Fruit fly (Drosophila melanogaster) whole organism, embryonic: ENCODE data around the gene CG8066.

Source experiments
- ATbp ChIP-seq: fragments of 200-800 bp; sonication (Bioruptor generic); optimal IDR thresholded peaks from 2 replicates; lab custom pipeline; 2017; ENCODE audit warnings: missing biosample characterization, mild to moderate bottlenecking, missing genetic modification characterization, missing genetic modification reagents
- B-H1 ChIP-seq: fragments of 200-800 bp; sonication (Bioruptor generic); IDR thresholded peaks from 3 replicates; pipeline ENCODE4 v1.3.6; 2022; ENCODE audit warnings: missing biosample characterization, missing genetic modification characterization
- Blimp-1 ChIP-seq: fragments of 200-800 bp; sonication (Bioruptor generic); optimal IDR thresholded peaks from 3 replicates; lab custom pipeline; 2018; ENCODE audit warnings: missing biosample characterization, missing genetic modification characterization, mild to moderate bottlenecking, moderate library complexity, missing genetic modification reagents
- CG10979 ChIP-seq: fragments of 200-800 bp; sonication (Bioruptor generic); optimal IDR thresholded peaks from 2 replicates; lab custom pipeline; 2018; ENCODE audit warnings: missing biosample characterization, mild to moderate bottlenecking, missing genetic modification characterization, moderate library complexity
- CG11504 ChIP-seq: fragments of 200-800 bp; sonication (Bioruptor generic); optimal IDR thresholded peaks from 3 replicates; lab custom pipeline; 2019; ENCODE audit warnings: missing biosample characterization, mild to moderate bottlenecking, missing genetic modification characterization, moderate library complexity
- CG12391 ChIP-seq: fragments of 200-800 bp; sonication (Bioruptor generic); optimal IDR thresholded peaks from 3 replicates; lab custom pipeline; 2018; ENCODE audit warnings: missing biosample characterization, mild to moderate bottlenecking, missing genetic modification characterization, moderate library complexity
- CG13424 ChIP-seq: fragments of 200-800 bp; sonication (Bioruptor generic); optimal IDR thresholded peaks from 2 replicates; lab custom pipeline; 2019; ENCODE audit warnings: missing biosample characterization, mild to moderate bottlenecking, missing genetic modification characterization, moderate library complexity
- CG14441 ChIP-seq: fragments of 200-800 bp; sonication (Bioruptor generic); IDR thresholded peaks from 2 replicates; pipeline ENCODE4 v1.3.6; 2022; ENCODE audit warnings: missing biosample characterization, missing genetic modification characterization
- CG15269 ChIP-seq: fragments of 200-800 bp; sonication (Bioruptor generic); optimal IDR thresholded peaks from 2 replicates; lab custom pipeline; 2018; ENCODE audit warnings: missing biosample characterization, mild to moderate bottlenecking, missing genetic modification characterization, moderate library complexity
- CG17385 ChIP-seq: fragments of 200-800 bp; sonication (Bioruptor generic); optimal IDR thresholded peaks from 3 replicates; lab custom pipeline; 2018; ENCODE audit warnings: missing biosample characterization, mild to moderate bottlenecking, missing genetic modification characterization
- CG18011 ChIP-seq: fragments of 200-800 bp; sonication (Bioruptor generic); optimal IDR thresholded peaks from 2 replicates; lab custom pipeline; 2017; ENCODE audit warnings: missing biosample characterization, missing genetic modification characterization, mild to moderate bottlenecking, moderate library complexity, missing genotype
- CG2678 ChIP-seq: fragments of 200-800 bp; sonication (Bioruptor generic); optimal IDR thresholded peaks from 3 replicates; lab custom pipeline; 2019; ENCODE audit warnings: missing biosample characterization, mild to moderate bottlenecking, missing genetic modification characterization, moderate library complexity
- CG2889 ChIP-seq: fragments of 200-800 bp; sonication (Bioruptor generic); IDR thresholded peaks from 3 replicates; pipeline ENCODE4 v1.3.6; 2022; ENCODE audit warnings: missing biosample characterization, missing genetic modification characterization
- CG30403 ChIP-seq: fragments of 200-800 bp; sonication (Bioruptor generic); optimal IDR thresholded peaks from 3 replicates; lab custom pipeline; 2016; ENCODE audit warnings: missing biosample characterization, missing genetic modification characterization
- CG31224 ChIP-seq: fragments of 200-800 bp; sonication (Bioruptor generic); IDR thresholded peaks from 2 replicates; pipeline ENCODE4 v1.3.6; 2022; ENCODE audit warnings: missing biosample characterization, missing genetic modification characterization
- CG31441 ChIP-seq: fragments of 200-800 bp; sonication (Bioruptor generic); IDR thresholded peaks from 2 replicates; pipeline ENCODE4 v1.3.6; 2022; ENCODE audit warnings: missing biosample characterization, missing genetic modification characterization
- CG33213 ChIP-seq: fragments of 200-800 bp; sonication (Bioruptor generic); optimal IDR thresholded peaks from 3 replicates; lab custom pipeline; 2016; ENCODE audit warnings: missing biosample characterization, missing genetic modification characterization
- CG3847 ChIP-seq: fragments of 200-800 bp; sonication (Bioruptor generic); IDR thresholded peaks from 2 replicates; pipeline ENCODE4 v1.3.6; 2022; ENCODE audit warnings: missing biosample characterization, missing genetic modification characterization
- CG4854 ChIP-seq: fragments of 200-800 bp; sonication (Bioruptor generic); optimal IDR thresholded peaks from 2 replicates; lab custom pipeline; 2016; ENCODE audit warnings: missing biosample characterization, missing genetic modification characterization, inconsistent platforms
- CG5180 ChIP-seq: fragments of 200-800 bp; sonication (Bioruptor generic); optimal IDR thresholded peaks from 3 replicates; lab custom pipeline; 2017; ENCODE audit warnings: missing biosample characterization, missing genetic modification characterization, mild to moderate bottlenecking, moderate library complexity, missing genetic modification reagents
- CG6689 ChIP-seq: fragments of 200-800 bp; sonication (Bioruptor generic); IDR thresholded peaks from 2 replicates; pipeline ENCODE4 v1.3.6; 2022; ENCODE audit warnings: missing biosample characterization, missing genetic modification characterization
- CG7839 ChIP-seq: fragments of 200-800 bp; sonication (Bioruptor generic); optimal IDR thresholded peaks from 3 replicates; lab custom pipeline; 2018; ENCODE audit warnings: missing biosample characterization, mild to moderate bottlenecking, missing genetic modification characterization, moderate library complexity
- CG8089 ChIP-seq: fragments of 200-800 bp; sonication (Bioruptor generic); optimal IDR thresholded peaks from 3 replicates; lab custom pipeline; 2016; ENCODE audit warnings: missing biosample characterization, missing genetic modification characterization
- CG9817 ChIP-seq: fragments of 200-800 bp; sonication (Bioruptor generic); optimal IDR thresholded peaks from 2 replicates; lab custom pipeline; 2018; ENCODE audit warnings: missing biosample characterization, mild to moderate bottlenecking, missing genetic modification characterization, moderate library complexity
- CoRest ChIP-seq: fragments of 200-800 bp; sonication (Bioruptor generic); optimal IDR thresholded peaks from 3 replicates; lab custom pipeline; 2018; ENCODE audit warnings: missing biosample characterization, mild to moderate bottlenecking, missing genetic modification characterization, moderate library complexity
- Dip3 ChIP-seq: fragments of 200-800 bp; sonication (Bioruptor generic); optimal IDR thresholded peaks from 3 replicates; lab custom pipeline; 2016; ENCODE audit warnings: missing biosample characterization, missing genetic modification characterization
- Ets65A ChIP-seq: fragments of 200-800 bp; sonication (Bioruptor generic); peaks from one replicate; lab custom pipeline; 2016; ENCODE audit warnings: missing biosample characterization, missing genetic modification characterization
- Hr3 ChIP-seq: fragments of 200-800 bp; sonication (Bioruptor generic); optimal IDR thresholded peaks from 3 replicates; lab custom pipeline; 2016; ENCODE audit warnings: missing biosample characterization, missing genetic modification characterization
- Hr51 ChIP-seq, 2 experiments: fragments of 200-800 bp; sonication (Bioruptor generic); optimal IDR thresholded peaks; 2 replicates in 1 of 2; 3 replicates in 1 of 2; lab custom pipeline; 2016 to 2018; ENCODE audit warnings: missing biosample characterization in 2 of 2, missing genetic modification characterization in 2 of 2, mild to moderate bottlenecking in 1 of 2, moderate library complexity in 1 of 2
- Meics ChIP-seq: fragments of 200-800 bp; sonication (Bioruptor generic); optimal IDR thresholded peaks from 2 replicates; lab custom pipeline; 2017; ENCODE audit warnings: missing biosample characterization, mild to moderate bottlenecking, missing genetic modification characterization
- Oli ChIP-seq: fragments of 200-800 bp; sonication (Bioruptor generic); optimal IDR thresholded peaks from 2 replicates; lab custom pipeline; 2018; ENCODE audit warnings: missing biosample characterization, mild to moderate bottlenecking, missing genetic modification characterization, moderate library complexity
- Sox102F ChIP-seq: fragments of 200-800 bp; sonication (Bioruptor generic); optimal IDR thresholded peaks from 2 replicates; lab custom pipeline; 2018; ENCODE audit warnings: missing biosample characterization, mild to moderate bottlenecking, missing genetic modification characterization, moderate library complexity
- Tbp ChIP-seq: fragments of >200 bp; optimal IDR thresholded peaks from 2 replicates; lab custom pipeline; 2018; ENCODE audit warnings: missing biosample characterization, missing genetic modification characterization
- cg ChIP-seq: fragments of 200-800 bp; sonication (Bioruptor generic); optimal IDR thresholded peaks from 3 replicates; lab custom pipeline; 2019; ENCODE audit warnings: missing biosample characterization, mild to moderate bottlenecking, missing genetic modification characterization, moderate library complexity
- dan ChIP-seq: fragments of 200-800 bp; sonication (Bioruptor generic); IDR thresholded peaks from 2 replicates; pipeline ENCODE4 v1.3.6; 2022; ENCODE audit warnings: missing biosample characterization, missing genetic modification characterization
- dmrt99B ChIP-seq: fragments of 200-800 bp; sonication (Bioruptor generic); optimal IDR thresholded peaks from 2 replicates; lab custom pipeline; 2018; ENCODE audit warnings: missing biosample characterization, mild to moderate bottlenecking, missing genetic modification characterization, moderate library complexity
- dpn ChIP-seq, 2 experiments: fragments of 200-800 bp; sonication (Bioruptor generic); optimal IDR thresholded peaks; 3 replicates each; lab custom pipeline; 2016; ENCODE audit warnings: missing biosample characterization in 2 of 2, missing genetic modification characterization in 2 of 2
- en ChIP-seq: fragments of 200-800 bp; sonication (Bioruptor generic); optimal IDR thresholded peaks from 2 replicates; lab custom pipeline; 2016; ENCODE audit warnings: missing biosample characterization, missing genetic modification characterization
- fd96Cb ChIP-seq: fragments of 200-800 bp; sonication (Bioruptor generic); optimal IDR thresholded peaks from 2 replicates; lab custom pipeline; 2018; ENCODE audit warnings: missing biosample characterization, mild to moderate bottlenecking, missing genetic modification characterization, moderate library complexity
- gem ChIP-seq: fragments of 200-800 bp; sonication (Bioruptor generic); optimal IDR thresholded peaks from 2 replicates; lab custom pipeline; 2019; ENCODE audit warnings: missing biosample characterization, mild to moderate bottlenecking, missing genetic modification characterization, moderate library complexity
- jigr1 ChIP-seq: fragments of 200-800 bp; sonication (Bioruptor generic); IDR thresholded peaks from 3 replicates; pipeline ENCODE4 v1.3.6; 2022; ENCODE audit warnings: missing biosample characterization, missing genetic modification characterization
- lab ChIP-seq: fragments of 200-800 bp; sonication (Bioruptor generic); optimal IDR thresholded peaks from 3 replicates; lab custom pipeline; 2017; ENCODE audit warnings: missing biosample characterization, missing genetic modification characterization, mild to moderate bottlenecking, moderate library complexity, missing genetic modification reagents
- mld ChIP-seq: fragments of 200-800 bp; sonication (Bioruptor generic); IDR thresholded peaks from 3 replicates; pipeline ENCODE4 v1.3.6; 2022; ENCODE audit warnings: missing biosample characterization, missing genetic modification characterization; ENCODE audit not compliant: partially characterized antibody
- nmo ChIP-seq: fragments of 200-800 bp; sonication (Bioruptor generic); optimal IDR thresholded peaks from 2 replicates; lab custom pipeline; 2018; ENCODE audit warnings: missing biosample characterization, mild to moderate bottlenecking, missing genetic modification characterization, moderate library complexity
- phol ChIP-seq: fragments of 200-800 bp; sonication (Bioruptor generic); optimal IDR thresholded peaks from 3 replicates; lab custom pipeline; 2018; ENCODE audit warnings: missing biosample characterization, mild to moderate bottlenecking, missing genetic modification characterization, moderate library complexity
- row ChIP-seq: fragments of 200-800 bp; sonication (Bioruptor generic); IDR thresholded peaks from 3 replicates; pipeline ENCODE4 v1.3.6; 2022; ENCODE audit warnings: missing biosample characterization, missing genetic modification characterization
- sim ChIP-seq: fragments of 200-800 bp; sonication (Bioruptor generic); IDR thresholded peaks from 2 replicates; pipeline ENCODE4 v1.3.6; 2022; ENCODE audit warnings: missing biosample characterization, missing genetic modification characterization
- tup ChIP-seq: fragments of 200-800 bp; sonication (Bioruptor generic); optimal IDR thresholded peaks from 2 replicates; lab custom pipeline; 2016; ENCODE audit warnings: missing biosample characterization, mild to moderate bottlenecking, missing genetic modification characterization, moderate library complexity

The CG8066 gene

dm6 chr3R:14577803-14578493 is 9.3 kb upstream of the CG8066 start (continued):
- TF ChIP-seq CG12391 (tag; lab: Kevin White, UChicago) (peak; percentile 37), CG33213 (GFP tag; lab: Kevin White, UChicago) (no peak), row (GFP tag; lab: Robert Waterston, UW) (peak; percentile 28; the same call in 2 of the 3 replicates), CG10979 (tag; lab: Kevin White, UChicago) (peak; percentile 14), B-H1 (no peak), CG9817 (no peak), CG2678 (tag; lab: Kevin White, UChicago) (peak; percentile 50), Hr3 (GFP tag; lab: Kevin White, UChicago) (no peak), CG30403 (peak; percentile 3), CG3847 (0 out of 2 replicates have a peak, but pooled peaks have one; percentile 6), nmo (GFP tag; lab: Kevin White, UChicago) (peak; percentile 46), Dip3 (GFP tag; lab: Kevin White, UChicago) (no peak), ATbp (GFP tag; lab: Kevin White, UChicago) (peak; percentile 22), jigr1 (GFP tag; lab: Robert Waterston, UW) (0 out of 3 replicates have a peak, but pooled peaks have one; percentile 42), fd96Cb (tag; lab: Kevin White, UChicago) (peak; percentile 30), lab (peak; percentile 5), tup (no peak), CG31441 (GFP tag; lab: Robert Waterston, UW) (peak; percentile 46; the same call in 1 of the 2 replicates), CG13424 (tag; lab: Kevin White, UChicago) (peak; percentile 35), CG6689 (GFP tag; lab: Robert Waterston, UW) (peak; percentile 39; the same call in 1 of the 2 replicates), CG14441 (GFP tag; lab: Robert Waterston, UW) (peak; percentile 29; the same call in 1 of the 2 replicates), CG4854 (GFP tag; lab: Kevin White, UChicago) (no peak), CG17385 (GFP tag; lab: Kevin White, UChicago) (peak; percentile 23), dpn (GFP tag; optimal IDR thresholded peaks at IDR 0.05; lab: Kevin White, UChicago) (peak in 1 of 2 experiments; percentile 3), CoRest (tag; lab: Kevin White, UChicago) (peak; percentile 41), Sox102F (GFP tag; lab: Kevin White, UChicago) (peak; percentile 57), en (GFP tag; lab: Kevin White, UChicago) (no peak), gem (tag; lab: Kevin White, UChicago) (peak; percentile 63), sim (GFP tag; lab: Robert Waterston, UW) (no peak), Oli (tag; lab: Kevin White, UChicago) (peak; percentile 51), CG2889 (GFP tag; lab: Robert Waterston, UW) (no peak), CG18011 (GFP tag; lab: Kevin White, UChicago) (no peak), CG31224 (no peak), dmrt99B (tag; lab: Kevin White, UChicago) (peak; percentile 51), Blimp-1 (GFP tag; lab: Kevin White, UChicago) (peak; percentile 30), Hr51 (GFP tag; optimal IDR thresholded peaks at IDR 0.05; lab: Kevin White, UChicago) (peak in 1 of 2 experiments; percentile 61), CG11504 (peak; percentile 45), Ets65A (GFP tag; lab: Kevin White, UChicago) (no peak), CG7839 (peak; percentile 30), Meics (GFP tag; lab: Kevin White, UChicago) (peak; percentile 5), CG5180 (no peak), CG15269 (tag; lab: Kevin White, UChicago) (peak; percentile 29), Tbp (GFP tag; lab: Kevin White, UChicago) (no peak), CG8089 (GFP tag; lab: Kevin White, UChicago) (no peak), mld (GFP tag; lab: Robert Waterston, UW) (0 out of 3 replicates have a peak, but pooled peaks have one; percentile 34), cg (GFP tag; lab: Kevin White, UChicago) (peak; percentile 38), phol (tag; lab: Kevin White, UChicago) (peak; percentile 51), dan (no peak)
